Worm (Caenorhabditis elegans) whole organism, late embryonic: ENCODE results near the gene tbc-8.

ENCODE experiments used
- C08G9.2 ChIP-seq: sonication (generic microtip); optimal IDR thresholded peaks from 2 replicates; lab custom pipeline; 2016; ENCODE audit warnings: mild to moderate bottlenecking, missing genetic modification characterization, moderate library complexity, missing compliant biosample characterization
- F13H6.1 ChIP-seq: sonication (generic microtip); optimal IDR thresholded peaks from 2 replicates; lab custom pipeline; 2016; ENCODE audit warnings: missing genetic modification characterization, missing compliant biosample characterization
- ahr-1 ChIP-seq: sonication (generic microtip); optimal IDR thresholded peaks from 2 replicates; lab custom pipeline; 2016; ENCODE audit warnings: missing genetic modification characterization, missing compliant biosample characterization
- ama-1 ChIP-seq: fragments of 150-350 bp; optimal IDR thresholded peaks from 2 replicates; lab custom pipeline; 2014
- ceh-22 ChIP-seq: sonication (generic microtip); optimal IDR thresholded peaks from 2 replicates; lab custom pipeline; 2017; ENCODE audit warnings: missing biosample characterization, missing genetic modification characterization
- ceh-34 ChIP-seq: sonication (generic microtip); optimal IDR thresholded peaks from 2 replicates; lab custom pipeline; 2016; ENCODE audit warnings: mild to moderate bottlenecking, missing genetic modification characterization, missing compliant biosample characterization
- ceh-45 ChIP-seq: fragments of 200-800 bp; sonication (Bioruptor generic); IDR thresholded peaks from 2 replicates; pipeline ENCODE4 v1.3.6; 2022; ENCODE audit warnings: missing genetic modification reagents, missing genetic modification characterization, missing compliant biosample characterization
- ceh-48 ChIP-seq: sonication (generic microtip); optimal IDR thresholded peaks from 2 replicates; lab custom pipeline; 2016; ENCODE audit warnings: missing genetic modification characterization, inconsistent platforms, missing compliant biosample characterization
- ceh-9 ChIP-seq: sonication (generic microtip); optimal IDR thresholded peaks from 2 replicates; lab custom pipeline; 2016; ENCODE audit warnings: mild to moderate bottlenecking, missing genetic modification characterization, inconsistent platforms, missing compliant biosample characterization
- dve-1 ChIP-seq: sonication (generic microtip); optimal IDR thresholded peaks from 2 replicates; lab custom pipeline; 2017; ENCODE audit warnings: antibody characterized with exemption, mild to moderate bottlenecking, missing genetic modification characterization, missing compliant biosample characterization
- elt-2 ChIP-seq: sonication (generic microtip); optimal IDR thresholded peaks from 2 replicates; lab custom pipeline; 2016; ENCODE audit warnings: missing genetic modification reagents, missing genetic modification characterization, missing compliant biosample characterization
- hlh-30 ChIP-seq: sonication (generic microtip); optimal IDR thresholded peaks from 2 replicates; lab custom pipeline; 2017; ENCODE audit warnings: antibody characterized with exemption, missing genetic modification characterization, missing compliant biosample characterization; ENCODE audit not compliant: insufficient read depth
- lim-6 ChIP-seq: sonication (generic microtip); optimal IDR thresholded peaks from 2 replicates; lab custom pipeline; 2016; ENCODE audit warnings: missing genetic modification characterization, missing compliant biosample characterization
- mec-3 ChIP-seq: sonication (generic microtip); optimal IDR thresholded peaks from 2 replicates; lab custom pipeline; 2016; ENCODE audit warnings: borderline replicate concordance, missing genetic modification characterization, missing compliant biosample characterization
- nhr-11 ChIP-seq: fragments of 150-350 bp; optimal IDR thresholded peaks from 2 replicates; lab custom pipeline; 2014; ENCODE audit warnings: missing biosample characterization, missing genetic modification characterization
- npax-4 ChIP-seq: sonication (generic microtip); optimal IDR thresholded peaks from 2 replicates; lab custom pipeline; 2016; ENCODE audit warnings: missing genetic modification characterization, missing compliant biosample characterization
- pag-3 ChIP-seq: sonication (generic microtip); optimal IDR thresholded peaks from 2 replicates; lab custom pipeline; 2016; ENCODE audit warnings: missing compliant biosample characterization, missing genetic modification characterization, borderline replicate concordance
- pat-9 ChIP-seq: fragments of 200-800 bp; sonication (Bioruptor generic); optimal IDR thresholded peaks from 2 replicates; lab custom pipeline; 2018; ENCODE audit warnings: mild to moderate bottlenecking, missing genetic modification characterization, moderate library complexity, missing compliant biosample characterization
- pax-1 ChIP-seq: fragments of 150-350 bp; optimal IDR thresholded peaks from 2 replicates; lab custom pipeline; 2014; ENCODE audit warnings: missing biosample characterization, missing genetic modification characterization
- sdc-2 ChIP-seq: sonication (generic microtip); optimal IDR thresholded peaks from 2 replicates; lab custom pipeline; 2016; ENCODE audit warnings: missing genotype, missing genetic modification characterization, missing compliant biosample characterization
- sox-4 ChIP-seq: sonication (generic microtip); optimal IDR thresholded peaks from 2 replicates; lab custom pipeline; 2017; ENCODE audit warnings: mild to moderate bottlenecking, missing genetic modification characterization, inconsistent platforms, missing compliant biosample characterization
- ttx-3 ChIP-seq: sonication (generic microtip); optimal IDR thresholded peaks from 2 replicates; lab custom pipeline; 2016; ENCODE audit warnings: missing genetic modification reagents, missing genetic modification characterization, missing compliant biosample characterization
- unc-3 ChIP-seq, 2 experiments: fragments of 200-800 bp in 1 of 2; sonication (Bioruptor generic) in 1 of 2; sonication (generic microtip) in 1 of 2; conservative IDR thresholded peaks in 1 of 2; optimal IDR thresholded peaks in 1 of 2; 2 replicates each; pipeline versions ENCODE4 v1.3.6 to Lab custom; 2016 to 2022; ENCODE audit warnings: missing compliant biosample characterization in 2 of 2, missing genetic modification characterization in 2 of 2, missing genetic modification reagents in 1 of 2
- unc-42 ChIP-seq: sonication (generic microtip); optimal IDR thresholded peaks from 2 replicates; lab custom pipeline; 2016; ENCODE audit warnings: missing genotype, missing genetic modification characterization, missing compliant biosample characterization
- unc-55 ChIP-seq: sonication (generic microtip); optimal IDR thresholded peaks from 2 replicates; lab custom pipeline; 2017; ENCODE audit warnings: missing biosample characterization, missing genetic modification reagents, missing genetic modification characterization
- unc-86 ChIP-seq: sonication (generic microtip); optimal IDR thresholded peaks from 2 replicates; lab custom pipeline; 2016; ENCODE audit warnings: missing genetic modification characterization, missing compliant biosample characterization
- zip-5 ChIP-seq: sonication (generic microtip); optimal IDR thresholded peaks from 2 replicates; lab custom pipeline; 2016; ENCODE audit warnings: missing genetic modification characterization, missing compliant biosample characterization
- ztf-16 ChIP-seq: sonication (generic microtip); optimal IDR thresholded peaks from 2 replicates; lab custom pipeline; 2017; ENCODE audit warnings: missing genetic modification characterization, missing compliant biosample characterization

The tbc-8 gene

DNA sequence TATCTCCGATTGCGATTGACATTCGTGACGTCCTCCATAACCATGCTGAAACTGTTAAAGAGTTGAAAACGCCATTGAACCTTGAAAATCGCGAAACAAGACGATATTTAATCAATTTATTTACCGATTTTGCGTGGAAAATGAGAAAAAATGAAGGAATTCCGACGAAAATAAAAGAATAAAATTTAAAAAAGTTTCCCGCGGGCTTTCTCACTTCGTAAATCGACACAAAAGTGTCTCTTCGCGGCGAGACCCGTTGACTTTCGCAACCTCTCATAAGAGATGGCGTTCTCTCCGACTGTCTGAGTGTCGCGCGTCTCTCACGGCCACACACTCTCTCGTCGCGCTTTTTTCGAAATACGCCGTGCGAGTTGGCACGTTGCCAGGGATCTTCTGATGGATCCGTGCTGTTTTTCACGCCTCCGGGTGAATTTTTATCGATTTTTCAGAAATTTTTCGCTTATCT is 42.5 kb downstream of the tbc-8 start, which contains the start of gene hat-1 (continued):
- peak; percentile 66 for TF ChIP-seq unc-42 (tag; lab: Kevin White, UChicago)
- no peak for TF ChIP-seq mec-3 (tag; lab: Kevin White, UChicago)
- TF ChIP-seq dve-1: peak; percentile 66

DNA sequence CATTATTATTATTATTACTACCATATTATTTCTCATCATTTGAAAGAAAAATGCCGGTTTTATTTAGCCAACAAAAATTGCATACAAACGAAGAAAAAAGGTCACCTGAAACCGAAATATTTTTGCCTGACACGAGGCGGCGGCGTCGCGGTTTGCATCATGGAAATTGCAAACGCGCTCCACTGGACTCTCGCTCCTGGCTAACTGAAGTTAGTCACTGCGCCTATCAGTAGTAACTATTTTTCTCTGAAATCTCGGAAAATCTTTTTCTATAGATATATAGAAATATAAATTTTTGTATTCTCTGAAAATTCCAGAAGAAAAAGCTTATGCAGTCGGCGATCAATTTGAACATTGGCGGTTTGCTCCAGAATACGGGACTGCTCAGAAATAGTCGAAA is 51.1 kb downstream of the tbc-8 start, which contains the start of gene ymel-1:
TSS of gene ymel-1 (plus strand) at position 318 of the 400 bp plus-strand sequence.
- TF ChIP-seq ceh-9: no peak
- peak; percentile 49 for TF ChIP-seq ama-1
- no peak for TF ChIP-seq C08G9.2
- peak; percentile 34 for TF ChIP-seq elt-2
- no peak for TF ChIP-seq pax-1 (tag; lab: Kevin White, UChicago)
- no peak for TF ChIP-seq sox-4 (tag; lab: Kevin White, UChicago)
- no peak for TF ChIP-seq nhr-11
- no peak for TF ChIP-seq npax-4
- no peak for TF ChIP-seq hlh-30 (tag; lab: Kevin White, UChicago)
- TF ChIP-seq, all 69 proteins: peak for 2

DNA sequence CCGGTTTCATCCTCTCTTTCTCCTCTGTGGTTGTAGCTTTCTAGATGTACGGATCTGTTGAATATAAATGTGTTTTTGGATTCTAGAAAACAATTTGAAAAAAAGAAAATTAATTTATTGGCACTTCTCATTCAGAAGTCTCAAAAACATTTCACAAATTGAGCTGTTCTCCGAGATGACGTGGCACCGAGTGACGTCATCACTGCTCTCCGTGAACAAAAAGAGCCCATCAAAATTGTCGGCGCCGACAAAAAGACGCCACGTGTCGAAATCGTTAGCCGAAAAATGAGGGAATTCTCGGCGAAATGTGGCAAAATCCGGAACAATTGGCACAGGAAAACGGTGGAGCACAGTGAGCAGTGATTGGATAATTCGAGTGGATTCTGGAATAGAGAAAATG is 56.9 kb downstream of the tbc-8 start:
- TF ChIP-seq ceh-34 (no peak), unc-86 (tag; lab: Kevin White, UChicago) (no peak), ceh-48 (tag; lab: Kevin White, UChicago) (no peak), ceh-22 (no peak), unc-42 (tag; lab: Kevin White, UChicago) (no peak), ama-1 (no peak), lim-6 (tag; lab: Kevin White, UChicago) (no peak), unc-3 (GFP tag; conservative IDR thresholded peaks at IDR 0.05; lab: Robert Waterston, UW) (no peak), unc-3 (tag; optimal IDR thresholded peaks at IDR 0.05; lab: Kevin White, UChicago) (no peak), pag-3 (tag; lab: Kevin White, UChicago) (no peak), sdc-2 (no peak), ztf-16 (tag; lab: Kevin White, UChicago) (no peak), nhr-11 (no peak), ttx-3 (no peak), pat-9 (tag; lab: Kevin White, UChicago) (no peak), unc-55 (GFP tag; lab: Kevin White, UChicago) (no peak), ceh-45 (GFP tag; lab: Robert Waterston, UW) (no peak), C08G9.2 (no peak), ahr-1 (tag; lab: Kevin White, UChicago) (no peak), zip-5 (tag; lab: Kevin White, UChicago) (no peak), F13H6.1 (no peak)
